Fruit fly (Drosophila melanogaster) whole organism, embryonic: ENCODE results near the gene CG42536.

Experiments used
- Abd-B ChIP-seq: fragments of 200-800 bp; sonication (Bioruptor generic); optimal IDR thresholded peaks from 2 replicates; lab custom pipeline; 2018; ENCODE audit warnings: missing biosample characterization, mild to moderate bottlenecking, missing genetic modification characterization, moderate library complexity
- B-H2 ChIP-seq: fragments of 200-800 bp; sonication (Bioruptor generic); optimal IDR thresholded peaks from 2 replicates; lab custom pipeline; 2018; ENCODE audit warnings: missing biosample characterization, mild to moderate bottlenecking, missing genetic modification characterization
- Blimp-1 ChIP-seq: fragments of 200-800 bp; sonication (Bioruptor generic); optimal IDR thresholded peaks from 3 replicates; lab custom pipeline; 2018; ENCODE audit warnings: missing biosample characterization, missing genetic modification characterization, mild to moderate bottlenecking, moderate library complexity, missing genetic modification reagents
- CG13424 ChIP-seq: fragments of 200-800 bp; sonication (Bioruptor generic); optimal IDR thresholded peaks from 2 replicates; lab custom pipeline; 2019; ENCODE audit warnings: missing biosample characterization, mild to moderate bottlenecking, missing genetic modification characterization, moderate library complexity
- CG18764 ChIP-seq: fragments of 200-800 bp; sonication (Bioruptor generic); optimal IDR thresholded peaks from 3 replicates; lab custom pipeline; 2016; ENCODE audit warnings: missing biosample characterization, missing genetic modification characterization
- CG4282 ChIP-seq: fragments of 200-800 bp; sonication (Bioruptor generic); optimal IDR thresholded peaks from 2 replicates; lab custom pipeline; 2016; ENCODE audit warnings: missing biosample characterization, missing genetic modification characterization
- CG4730 ChIP-seq: fragments of 200-800 bp; sonication (Bioruptor generic); IDR thresholded peaks from 2 replicates; pipeline ENCODE4 v1.3.6; 2022; ENCODE audit warnings: missing biosample characterization, missing genetic modification characterization
- CG5953 ChIP-seq: fragments of 200-800 bp; sonication (Bioruptor generic); IDR thresholded peaks from 2 replicates; pipeline ENCODE4 v1.3.6; 2022; ENCODE audit warnings: missing biosample characterization, missing genetic modification characterization
- CG8478 ChIP-seq: fragments of >200 bp; optimal IDR thresholded peaks from 2 replicates; lab custom pipeline; 2018
- Dll ChIP-seq: fragments of 200-800 bp; sonication (Bioruptor generic); IDR thresholded peaks from 4 replicates; pipeline ENCODE4 v1.3.6; 2022; ENCODE audit warnings: missing biosample characterization, missing genetic modification characterization; ENCODE audit not compliant: partially characterized antibody
- Doc3 ChIP-seq: fragments of 200-800 bp; sonication (Bioruptor generic); IDR thresholded peaks from 3 replicates; pipeline ENCODE4 v1.3.6; 2022; ENCODE audit warnings: missing biosample characterization, missing genetic modification characterization; ENCODE audit not compliant: partially characterized antibody
- E2f1 ChIP-seq: fragments of 200-800 bp; sonication (Bioruptor generic); IDR thresholded peaks from 2 replicates; pipeline ENCODE4 v1.3.6; 2022; ENCODE audit warnings: missing biosample characterization, missing genetic modification characterization
- E2f2 ChIP-seq: fragments of 200-800 bp; sonication (Bioruptor generic); IDR thresholded peaks from 2 replicates; pipeline ENCODE4 v1.3.6; 2022; ENCODE audit warnings: missing biosample characterization, missing genetic modification characterization
- Eip74EF ChIP-seq, 2 experiments: fragments of 200-800 bp in 1 of 2; fragments of >200 bp in 1 of 2; sonication (Bioruptor generic) in 1 of 2; optimal IDR thresholded peaks; 2 replicates each; lab custom pipeline; 2017 to 2019; ENCODE audit warnings: missing biosample characterization in 2 of 2, missing genetic modification characterization in 2 of 2, mild to moderate bottlenecking in 1 of 2, moderate library complexity in 1 of 2
- GATAe ChIP-seq: fragments of 200-800 bp; sonication (Bioruptor generic); conservative IDR thresholded peaks from 2 replicates; pipeline ENCODE4 v1.3.6; 2022; ENCODE audit warnings: missing biosample characterization, missing genetic modification characterization
- HLH4C ChIP-seq: fragments of 200-800 bp; sonication (Bioruptor generic); IDR thresholded peaks from 3 replicates; pipeline ENCODE4 v1.3.6; 2022; ENCODE audit warnings: missing biosample characterization, missing genetic modification characterization; ENCODE audit not compliant: partially characterized antibody
- HLHmδ ChIP-seq: fragments of 200-800 bp; sonication (Bioruptor generic); optimal IDR thresholded peaks from 2 replicates; lab custom pipeline; 2018; ENCODE audit warnings: missing biosample characterization, mild to moderate bottlenecking, missing genetic modification characterization, moderate library complexity
- Hr39 ChIP-seq: fragments of >200 bp; optimal IDR thresholded peaks from 2 replicates; lab custom pipeline; 2017
- Hsf ChIP-seq: fragments of 200-800 bp; sonication (Bioruptor generic); optimal IDR thresholded peaks from 3 replicates; lab custom pipeline; 2016; ENCODE audit warnings: missing biosample characterization, missing genetic modification characterization
- NK7.1 ChIP-seq: fragments of 200-800 bp; sonication (Bioruptor generic); optimal IDR thresholded peaks from 3 replicates; lab custom pipeline; 2016; ENCODE audit warnings: missing biosample characterization, missing genetic modification characterization
- Neu2 ChIP-seq: fragments of 200-800 bp; sonication (Bioruptor generic); optimal IDR thresholded peaks from 3 replicates; lab custom pipeline; 2016; ENCODE audit warnings: missing biosample characterization, missing genetic modification characterization, borderline replicate concordance
- Oaz ChIP-seq: fragments of 200-800 bp; sonication (Bioruptor generic); IDR thresholded peaks from 2 replicates; pipeline ENCODE4 v1.3.6; 2022; ENCODE audit warnings: missing biosample characterization, missing genetic modification characterization
- Sox100B ChIP-seq: fragments of 200-800 bp; sonication (Bioruptor generic); optimal IDR thresholded peaks from 3 replicates; lab custom pipeline; 2018; ENCODE audit warnings: missing biosample characterization, mild to moderate bottlenecking, missing genetic modification characterization
- btn ChIP-seq: fragments of 200-800 bp; sonication (Bioruptor generic); optimal IDR thresholded peaks from 2 replicates; lab custom pipeline; 2016; ENCODE audit warnings: missing biosample characterization, missing genetic modification characterization
- caup ChIP-seq: fragments of 200-800 bp; sonication (Bioruptor generic); optimal IDR thresholded peaks from 3 replicates; lab custom pipeline; 2017; ENCODE audit warnings: missing biosample characterization, mild to moderate bottlenecking, missing genetic modification characterization, moderate library complexity; ENCODE audit not compliant: severe bottlenecking
- chn ChIP-seq: fragments of 200-800 bp; sonication (Bioruptor generic); optimal IDR thresholded peaks from 2 replicates; lab custom pipeline; 2016; ENCODE audit warnings: missing biosample characterization, missing genetic modification characterization
- dm ChIP-seq: fragments of 200-800 bp; sonication (Bioruptor generic); optimal IDR thresholded peaks from 3 replicates; lab custom pipeline; 2016; ENCODE audit warnings: missing biosample characterization, missing genetic modification characterization
- dmrt11E ChIP-seq: fragments of 200-800 bp; sonication (Bioruptor generic); optimal IDR thresholded peaks from 3 replicates; lab custom pipeline; 2018; ENCODE audit warnings: missing biosample characterization, mild to moderate bottlenecking, missing genetic modification characterization, moderate library complexity
- esg ChIP-seq: fragments of 200-800 bp; sonication (Bioruptor generic); conservative IDR thresholded peaks from 2 replicates; pipeline ENCODE4 v1.3.6; 2022; ENCODE audit warnings: missing biosample characterization, missing genetic modification characterization
- exex ChIP-seq: fragments of 200-800 bp; sonication (Bioruptor generic); optimal IDR thresholded peaks from 4 replicates; lab custom pipeline; 2018; ENCODE audit warnings: missing biosample characterization, mild to moderate bottlenecking, missing genetic modification characterization, moderate library complexity
- ftz-f1 ChIP-seq: fragments of 200-800 bp; sonication (Bioruptor generic); optimal IDR thresholded peaks from 2 replicates; lab custom pipeline; 2016; ENCODE audit warnings: missing biosample characterization, missing genetic modification characterization
- gem ChIP-seq: fragments of 200-800 bp; sonication (Bioruptor generic); optimal IDR thresholded peaks from 2 replicates; lab custom pipeline; 2019; ENCODE audit warnings: missing biosample characterization, mild to moderate bottlenecking, missing genetic modification characterization, moderate library complexity
- kni ChIP-seq: fragments of 200-800 bp; sonication (Bioruptor generic); optimal IDR thresholded peaks from 3 replicates; lab custom pipeline; 2017; ENCODE audit warnings: mild to moderate bottlenecking, missing biosample characterization, missing genetic modification reagents, missing genetic modification characterization
- rib ChIP-seq: fragments of 200-800 bp; sonication (Bioruptor generic); IDR thresholded peaks from 2 replicates; pipeline ENCODE4 v1.3.6; 2022; ENCODE audit warnings: missing biosample characterization, missing genetic modification characterization
- ro ChIP-seq: fragments of 200-800 bp; sonication (Bioruptor generic); IDR thresholded peaks from 2 replicates; pipeline ENCODE4 v1.3.6; 2022; ENCODE audit warnings: missing biosample characterization, missing genetic modification characterization
- row ChIP-seq: fragments of 200-800 bp; sonication (Bioruptor generic); IDR thresholded peaks from 3 replicates; pipeline ENCODE4 v1.3.6; 2022; ENCODE audit warnings: missing biosample characterization, missing genetic modification characterization
- sens ChIP-seq: fragments of 200-800 bp; sonication (Bioruptor generic); peaks from one replicate; lab custom pipeline; 2016; ENCODE audit warnings: missing biosample characterization, missing genetic modification characterization
- so ChIP-seq: fragments of 200-800 bp; sonication (Bioruptor generic); IDR thresholded peaks from 3 replicates; pipeline ENCODE4 v1.3.6; 2022; ENCODE audit warnings: missing biosample characterization, missing genetic modification characterization
- sr ChIP-seq: fragments of 200-800 bp; sonication (Bioruptor generic); IDR thresholded peaks from 3 replicates; pipeline ENCODE4 v1.3.6; 2022; ENCODE audit warnings: missing biosample characterization, missing genetic modification characterization
- stc ChIP-seq: fragments of 200-800 bp; sonication (Bioruptor generic); IDR thresholded peaks from 2 replicates; pipeline ENCODE4 v1.3.6; 2022; ENCODE audit warnings: missing biosample characterization, missing genetic modification characterization
- ttk ChIP-seq: fragments of 200-800 bp; sonication (Bioruptor generic); IDR thresholded peaks from 2 replicates; pipeline ENCODE4 v2.1.2; 2022; ENCODE audit warnings: missing biosample characterization, missing genetic modification characterization
- twi ChIP-seq: fragments of 200-800 bp; optimal IDR thresholded peaks from 2 replicates; lab custom pipeline; 2019; ENCODE audit warnings: missing biosample characterization, mild to moderate bottlenecking, missing genetic modification characterization, moderate library complexity
- vvl ChIP-seq: fragments of 200-800 bp; sonication (Bioruptor generic); IDR thresholded peaks from 2 replicates; pipeline ENCODE4 v1.3.6; 2022; ENCODE audit warnings: missing biosample characterization, missing genetic modification characterization

CG42536 gene

dm6 chr3L:10648431-10648830 lies 18.6 kb upstream of the CG42536 start (continued):
- TF ChIP-seq Dll (GFP tag; lab: Robert Waterston, UW), result no peak
- no peak for TF ChIP-seq HLHmδ (GFP tag; lab: Kevin White, UChicago)
- TF ChIP-seq CG8478 (lab: Kevin White, UChicago), result no peak
- TF ChIP-seq CG5953 (GFP tag; lab: Robert Waterston, UW), result no peak
- no peak for TF ChIP-seq NK7.1 (GFP tag; lab: Kevin White, UChicago)
- TF ChIP-seq Hsf, result no peak
- no peak for TF ChIP-seq GATAe (GFP tag; lab: Robert Waterston, UW)
- TF ChIP-seq CG18764, result no peak
- no peak for TF ChIP-seq ttk (GFP tag; lab: Robert Waterston, UW)
- no peak for TF ChIP-seq exex (tag; lab: Kevin White, UChicago)
- no peak for TF ChIP-seq E2f2
- no peak for TF ChIP-seq Blimp-1 (GFP tag; lab: Kevin White, UChicago)
- no peak for TF ChIP-seq CG13424
- TF ChIP-seq rib (GFP tag; lab: Robert Waterston, UW), result no peak
- no peak for TF ChIP-seq B-H2 (GFP tag; lab: Kevin White, UChicago)
- peak; percentile 32 for TF ChIP-seq twi (tag; lab: Kevin White, UChicago)
- TF ChIP-seq E2f1 (GFP tag; lab: Robert Waterston, UW), result no peak
- no peak for TF ChIP-seq kni
- TF ChIP-seq caup (GFP tag; lab: Kevin White, UChicago), result no peak
- TF ChIP-seq CG4730 (GFP tag; lab: Robert Waterston, UW), result no peak
- peak; percentile 31 for TF ChIP-seq dmrt11E (tag; lab: Kevin White, UChicago)
- TF ChIP-seq btn (GFP tag; lab: Kevin White, UChicago), result no peak
- TF ChIP-seq gem, result peak; percentile 35
- no peak for TF ChIP-seq Neu2 (GFP tag; lab: Kevin White, UChicago)
- TF ChIP-seq Abd-B (GFP tag; lab: Kevin White, UChicago), result no peak
- TF ChIP-seq stc (GFP tag; lab: Robert Waterston, UW), result no peak
- no peak for TF ChIP-seq ro
- TF ChIP-seq vvl, result peak; percentile 36; the same call in 1 of the 2 replicates
- no peak for TF ChIP-seq ftz-f1
- no peak for TF ChIP-seq Eip74EF (GFP tag; optimal IDR thresholded peaks at IDR 0.05; lab: Kevin White, UChicago)

dm6 chr3L:10647158-10647557 lies 17.3 kb upstream of the CG42536 start:
- no peak for TF ChIP-seq sr (GFP tag; lab: Robert Waterston, UW)
- no peak for TF ChIP-seq Doc3 (GFP tag; lab: Robert Waterston, UW)
- TF ChIP-seq Sox100B (GFP tag; lab: Kevin White, UChicago), result no peak
- TF ChIP-seq so, result no peak
- TF ChIP-seq Oaz (GFP tag; lab: Robert Waterston, UW), result no peak
- no peak for TF ChIP-seq dm
- TF ChIP-seq chn (GFP tag; lab: Kevin White, UChicago), result no peak
- no peak for TF ChIP-seq CG4282 (GFP tag; lab: Kevin White, UChicago)
- no peak for TF ChIP-seq CG18764
- TF ChIP-seq row (GFP tag; lab: Robert Waterston, UW), result peak; percentile 8; the same call in 1 of the 3 replicates
- no peak for TF ChIP-seq HLH4C
- TF ChIP-seq Hr39, result no peak
- 0 out of 2 replicates have a peak, but pooled peaks have one; percentile 5 for TF ChIP-seq esg (GFP tag; lab: Robert Waterston, UW)
- peak; percentile 58 for TF ChIP-seq sens (GFP tag; lab: Kevin White, UChicago)
